Fruit fly (Drosophila melanogaster) whole organism, embryonic: ENCODE measurements around the gene anox.
A peak's percentile ranks its signal among the peaks of the same experiment; 100 is the strongest.

Source experiments
- Antp ChIP-seq: fragments of 200-800 bp; sonication (Bioruptor generic); optimal IDR thresholded peaks from 3 replicates; lab custom pipeline; 2016; ENCODE audit warnings: missing biosample characterization, missing genetic modification characterization
- Atf3 ChIP-seq: fragments of 200-800 bp; sonication (Bioruptor generic); optimal IDR thresholded peaks from 3 replicates; lab custom pipeline; 2016; ENCODE audit warnings: missing biosample characterization, missing genetic modification characterization
- B-H2 ChIP-seq: fragments of 200-800 bp; sonication (Bioruptor generic); optimal IDR thresholded peaks from 2 replicates; lab custom pipeline; 2018; ENCODE audit warnings: missing biosample characterization, mild to moderate bottlenecking, missing genetic modification characterization
- BEAF-32 ChIP-seq: fragments of 200-800 bp; sonication (Bioruptor generic); optimal IDR thresholded peaks from 3 replicates; lab custom pipeline; 2017; ENCODE audit warnings: missing biosample characterization, missing genetic modification characterization, mild to moderate bottlenecking, moderate library complexity, missing genetic modification reagents
- Bdp1 ChIP-seq: fragments of 200-800 bp; sonication (Bioruptor generic); optimal IDR thresholded peaks from 3 replicates; lab custom pipeline; 2016; ENCODE audit warnings: missing biosample characterization, missing genetic modification characterization
- C15 ChIP-seq: fragments of 200-800 bp; sonication (Bioruptor generic); IDR thresholded peaks from 3 replicates; pipeline ENCODE4 v1.3.6; 2022; ENCODE audit warnings: missing biosample characterization, missing genetic modification characterization
- CG10209 ChIP-seq: fragments of 200-800 bp; sonication (Bioruptor generic); optimal IDR thresholded peaks from 3 replicates; lab custom pipeline; 2017; ENCODE audit warnings: missing biosample characterization, mild to moderate bottlenecking, missing genetic modification characterization, missing genetic modification reagents
- CG10321 ChIP-seq: fragments of 200-800 bp; sonication (Bioruptor generic); IDR thresholded peaks from 2 replicates; pipeline ENCODE4 v1.3.6; 2022; ENCODE audit warnings: missing biosample characterization, missing genetic modification characterization
- CG13123 ChIP-seq: fragments of 200-800 bp; sonication (Bioruptor generic); optimal IDR thresholded peaks from 2 replicates; lab custom pipeline; 2016; ENCODE audit warnings: missing biosample characterization, missing genetic modification characterization
- CG13424 ChIP-seq: fragments of 200-800 bp; sonication (Bioruptor generic); optimal IDR thresholded peaks from 2 replicates; lab custom pipeline; 2019; ENCODE audit warnings: missing biosample characterization, mild to moderate bottlenecking, missing genetic modification characterization, moderate library complexity
- CG17612 ChIP-seq: fragments of 200-800 bp; sonication (Bioruptor generic); IDR thresholded peaks from 2 replicates; pipeline ENCODE4 v1.3.6; 2022; ENCODE audit warnings: missing biosample characterization, missing genetic modification characterization
- CG18619 ChIP-seq: fragments of 200-800 bp; sonication (Bioruptor generic); optimal IDR thresholded peaks from 3 replicates; lab custom pipeline; 2017; ENCODE audit warnings: missing biosample characterization, mild to moderate bottlenecking, missing genetic modification characterization
- CG2129 ChIP-seq: fragments of 200-800 bp; sonication (Bioruptor generic); IDR thresholded peaks from 2 replicates; pipeline ENCODE4 v1.3.6; 2022; ENCODE audit warnings: missing biosample characterization, missing genetic modification characterization; ENCODE audit not compliant: partially characterized antibody
- CG30403 ChIP-seq: fragments of 200-800 bp; sonication (Bioruptor generic); optimal IDR thresholded peaks from 3 replicates; lab custom pipeline; 2016; ENCODE audit warnings: missing biosample characterization, missing genetic modification characterization
- CG32772 ChIP-seq: fragments of 200-800 bp; sonication (Bioruptor generic); IDR thresholded peaks from 2 replicates; pipeline ENCODE4 v1.3.6; 2022; ENCODE audit warnings: missing biosample characterization, missing genetic modification characterization
- CG34224 ChIP-seq: fragments of 200-800 bp; sonication (Bioruptor generic); IDR thresholded peaks from 3 replicates; pipeline ENCODE4 v1.3.6; 2022; ENCODE audit warnings: missing biosample characterization, missing genetic modification characterization; ENCODE audit not compliant: partially characterized antibody
- CG42726 ChIP-seq: fragments of 200-800 bp; sonication (Bioruptor generic); IDR thresholded peaks from 2 replicates; pipeline ENCODE4 v1.3.6; 2022; ENCODE audit warnings: missing biosample characterization, missing genetic modification characterization; ENCODE audit not compliant: partially characterized antibody
- CG4360 ChIP-seq: fragments of 200-800 bp; sonication (Bioruptor generic); IDR thresholded peaks from 2 replicates; pipeline ENCODE4 v1.3.6; 2022; ENCODE audit warnings: missing biosample characterization, missing genetic modification characterization
- CG4730 ChIP-seq: fragments of 200-800 bp; sonication (Bioruptor generic); IDR thresholded peaks from 2 replicates; pipeline ENCODE4 v1.3.6; 2022; ENCODE audit warnings: missing biosample characterization, missing genetic modification characterization
- CG5180 ChIP-seq: fragments of 200-800 bp; sonication (Bioruptor generic); optimal IDR thresholded peaks from 3 replicates; lab custom pipeline; 2017; ENCODE audit warnings: missing biosample characterization, missing genetic modification characterization, mild to moderate bottlenecking, moderate library complexity, missing genetic modification reagents
- CG6175 ChIP-seq: fragments of 200-800 bp; sonication (Bioruptor generic); IDR thresholded peaks from 3 replicates; pipeline ENCODE4 v1.3.6; 2022; ENCODE audit warnings: missing biosample characterization, missing genetic modification characterization
- CG7271 ChIP-seq: fragments of 200-800 bp; sonication (Bioruptor generic); optimal IDR thresholded peaks from 2 replicates; lab custom pipeline; 2018; ENCODE audit warnings: missing biosample characterization, mild to moderate bottlenecking, missing genetic modification characterization, moderate library complexity
- CTCF ChIP-seq: fragments of 200-800 bp; sonication (Bioruptor generic); optimal IDR thresholded peaks from 2 replicates; lab custom pipeline; 2017; ENCODE audit warnings: missing biosample characterization, mild to moderate bottlenecking, missing genetic modification characterization, moderate library complexity
- CkIIα-i1 ChIP-seq: fragments of 200-800 bp; sonication (Bioruptor generic); IDR thresholded peaks from 2 replicates; pipeline ENCODE4 v1.3.6; 2022; ENCODE audit warnings: missing biosample characterization, missing genetic modification characterization
- Dbx ChIP-seq: fragments of 200-800 bp; sonication (Bioruptor generic); IDR thresholded peaks from 3 replicates; pipeline ENCODE4 v1.3.6; 2022; ENCODE audit warnings: missing biosample characterization, missing genetic modification characterization
- Fer2 ChIP-seq: fragments of 200-800 bp; sonication (Bioruptor generic); optimal IDR thresholded peaks from 2 replicates; lab custom pipeline; 2018; ENCODE audit warnings: missing biosample characterization, mild to moderate bottlenecking, missing genetic modification characterization, moderate library complexity
- H15 ChIP-seq: fragments of 200-800 bp; sonication (Bioruptor generic); IDR thresholded peaks from 3 replicates; pipeline ENCODE4 v1.3.6; 2022; ENCODE audit warnings: missing biosample characterization, missing genetic modification characterization
- NC2α ChIP-seq: fragments of 200-800 bp; sonication (Bioruptor generic); optimal IDR thresholded peaks from 2 replicates; lab custom pipeline; 2016; ENCODE audit warnings: missing biosample characterization, missing genetic modification characterization
- Stat92E ChIP-seq, 3 experiments: fragments of >200 bp in 2 of 3; fragments of 200-800 bp in 1 of 3; sonication (Bioruptor generic) in 1 of 3; optimal IDR thresholded peaks; 2 replicates each; lab custom pipeline; 2017 to 2019; ENCODE audit warnings: missing biosample characterization in 3 of 3, missing genetic modification characterization in 3 of 3, mild to moderate bottlenecking in 1 of 3, moderate library complexity in 1 of 3
- Taf1 ChIP-seq: fragments of 200-800 bp; sonication (Bioruptor generic); IDR thresholded peaks from 2 replicates; pipeline ENCODE4 v1.3.6; 2022; ENCODE audit warnings: missing biosample characterization, missing genetic modification characterization
- bab2 ChIP-seq: fragments of 200-800 bp; sonication (Bioruptor generic); optimal IDR thresholded peaks from 2 replicates; lab custom pipeline; 2016; ENCODE audit warnings: missing biosample characterization, missing genetic modification characterization
- bowl ChIP-seq: fragments of 200-800 bp; sonication (Bioruptor generic); IDR thresholded peaks from 2 replicates; pipeline ENCODE4 v1.3.6; 2022; ENCODE audit warnings: missing biosample characterization, missing genetic modification characterization
- croc ChIP-seq: fragments of 200-800 bp; sonication (Bioruptor generic); conservative IDR thresholded peaks from 3 replicates; pipeline ENCODE4 v1.3.6; 2022; ENCODE audit warnings: missing biosample characterization, missing genetic modification characterization
- dimm ChIP-seq: fragments of 200-800 bp; sonication (Bioruptor generic); IDR thresholded peaks from 2 replicates; pipeline ENCODE4 v1.3.6; 2022; ENCODE audit warnings: missing biosample characterization, missing genetic modification characterization
- ewg ChIP-seq: fragments of 200-800 bp; sonication (Bioruptor generic); optimal IDR thresholded peaks from 3 replicates; lab custom pipeline; 2017; ENCODE audit warnings: mild to moderate bottlenecking, missing biosample characterization, missing genetic modification reagents, missing genetic modification characterization
- gce ChIP-seq: fragments of 200-800 bp; sonication (Bioruptor generic); IDR thresholded peaks from 3 replicates; pipeline ENCODE4 v1.3.6; 2022; ENCODE audit warnings: missing biosample characterization, missing genetic modification characterization
- gfzf ChIP-seq: fragments of 200-800 bp; sonication (Bioruptor generic); optimal IDR thresholded peaks from 2 replicates; lab custom pipeline; 2016; ENCODE audit warnings: missing biosample characterization, mild to moderate bottlenecking, missing genetic modification characterization, moderate library complexity
- hkb ChIP-seq, 2 experiments: fragments of 200-800 bp in 1 of 2; fragments of >200 bp in 1 of 2; sonication (Bioruptor generic) in 1 of 2; IDR thresholded peaks in 1 of 2; optimal IDR thresholded peaks in 1 of 2; 2 replicates each; pipeline versions ENCODE4 v1.3.6 to Lab custom; 2017 to 2022; ENCODE audit warnings: missing biosample characterization in 1 of 2, missing genetic modification characterization in 1 of 2
- hth ChIP-seq: fragments of >200 bp; optimal IDR thresholded peaks from 2 replicates; lab custom pipeline; 2017; ENCODE audit warnings: inconsistent platforms
- mam ChIP-seq: fragments of 200-800 bp; sonication (Bioruptor generic); optimal IDR thresholded peaks from 3 replicates; lab custom pipeline; 2016; ENCODE audit warnings: missing biosample characterization, missing genetic modification characterization
- mirr ChIP-seq: fragments of 200-800 bp; sonication (Bioruptor generic); optimal IDR thresholded peaks from 3 replicates; lab custom pipeline; 2018; ENCODE audit warnings: missing biosample characterization, mild to moderate bottlenecking, missing genetic modification characterization
- nerfin-1 ChIP-seq: fragments of 200-800 bp; sonication (Bioruptor generic); optimal IDR thresholded peaks from 3 replicates; lab custom pipeline; 2019; ENCODE audit warnings: missing biosample characterization, mild to moderate bottlenecking, missing genetic modification characterization, moderate library complexity
- pho ChIP-seq: fragments of 200-800 bp; sonication (Bioruptor generic); optimal IDR thresholded peaks from 2 replicates; lab custom pipeline; 2016; ENCODE audit warnings: missing biosample characterization, missing genetic modification characterization
- pita ChIP-seq: fragments of 200-800 bp; sonication (Bioruptor generic); optimal IDR thresholded peaks from 2 replicates; lab custom pipeline; 2017; ENCODE audit warnings: missing biosample characterization, mild to moderate bottlenecking, missing genetic modification characterization
- prd ChIP-seq, 3 experiments: fragments of >200 bp in 2 of 3; fragments of 200-800 bp in 1 of 3; sonication (Bioruptor generic) in 1 of 3; optimal IDR thresholded peaks in 2 of 3; IDR thresholded peaks in 1 of 3; 2 replicates in 2 of 3; 3 replicates in 1 of 3; pipeline versions ENCODE4 v1.3.6 to Lab custom; 2017 to 2022; ENCODE audit warnings: missing biosample characterization in 1 of 3, missing genetic modification characterization in 1 of 3
- psq ChIP-seq: fragments of 200-800 bp; sonication (Bioruptor generic); optimal IDR thresholded peaks from 2 replicates; lab custom pipeline; 2017; ENCODE audit warnings: missing biosample characterization, missing genetic modification characterization
- pum ChIP-seq: fragments of 200-800 bp; sonication (Bioruptor generic); optimal IDR thresholded peaks from 2 replicates; lab custom pipeline; 2016; ENCODE audit warnings: missing biosample characterization, missing genetic modification characterization
- row ChIP-seq: fragments of 200-800 bp; sonication (Bioruptor generic); IDR thresholded peaks from 3 replicates; pipeline ENCODE4 v1.3.6; 2022; ENCODE audit warnings: missing biosample characterization, missing genetic modification characterization
- tx ChIP-seq: fragments of 200-800 bp; sonication (Bioruptor generic); optimal IDR thresholded peaks from 2 replicates; lab custom pipeline; 2016; ENCODE audit warnings: missing biosample characterization, missing genetic modification characterization
- wdn ChIP-seq: fragments of 200-800 bp; sonication (Bioruptor generic); IDR thresholded peaks from 2 replicates; pipeline ENCODE4 v1.3.6; 2022; ENCODE audit warnings: missing biosample characterization, missing genetic modification characterization
- zen2 ChIP-seq: fragments of 200-800 bp; sonication (Bioruptor generic); IDR thresholded peaks from 3 replicates; pipeline ENCODE4 v1.3.6; 2022; ENCODE audit warnings: missing biosample characterization, missing genetic modification characterization; ENCODE audit not compliant: partially characterized antibody

Gene anox

dm6 chrX:21315852-21316251 is 3.2 kb downstream of the anox start, which contains the start of gene Rpt6 (continued):
- TF ChIP-seq H15 (no peak), zen2 (GFP tag; lab: Robert Waterston, UW) (peak; percentile 66; the same call in 1 of the 3 replicates), gce (GFP tag; lab: Robert Waterston, UW) (no peak), CG6175 (no peak), row (GFP tag; lab: Robert Waterston, UW) (peak; percentile 44; the same call in 2 of the 3 replicates), mam (GFP tag; lab: Kevin White, UChicago) (no peak), pum (GFP tag; lab: Kevin White, UChicago) (no peak), CG4730 (GFP tag; lab: Robert Waterston, UW) (no peak), Bdp1 (GFP tag; lab: Kevin White, UChicago) (no peak), Antp (GFP tag; lab: Kevin White, UChicago) (no peak), gfzf (GFP tag; lab: Kevin White, UChicago) (peak; percentile 43), pita (GFP tag; lab: Kevin White, UChicago) (peak; percentile 43), CG4360 (GFP tag; lab: Robert Waterston, UW) (no peak), nerfin-1 (tag; lab: Kevin White, UChicago) (no peak), CG18619 (GFP tag; lab: Kevin White, UChicago) (no peak), CG10321 (GFP tag; lab: Robert Waterston, UW) (no peak), CG30403 (GFP tag; lab: Kevin White, UChicago) (no peak), Atf3 (GFP tag; lab: Kevin White, UChicago) (no peak), dimm (GFP tag; lab: Robert Waterston, UW) (no peak), mirr (GFP tag; lab: Kevin White, UChicago) (no peak), CG42726 (GFP tag; lab: Robert Waterston, UW) (peak; percentile 44; the same call in 1 of the 2 replicates), Fer2 (tag; lab: Kevin White, UChicago) (no peak), hkb (optimal IDR thresholded peaks at IDR 0.05; lab: Kevin White, UChicago) (no peak), hkb (GFP tag; IDR thresholded peaks at IDR 0.05; lab: Robert Waterston, UW) (no peak), CG10209 (no peak), tx (GFP tag; lab: Kevin White, UChicago) (no peak), B-H2 (GFP tag; lab: Kevin White, UChicago) (peak; percentile 18), bowl (GFP tag; lab: Robert Waterston, UW) (no peak), CG7271 (tag; lab: Kevin White, UChicago) (no peak), pho (GFP tag; lab: Kevin White, UChicago) (peak; percentile 10), prd (optimal IDR thresholded peaks at IDR 0.05; lab: Kevin White, UChicago) (no peak), prd (GFP tag; IDR thresholded peaks at IDR 0.05; lab: Robert Waterston, UW) (no peak), NC2α (GFP tag; lab: Kevin White, UChicago) (no peak), CG34224 (GFP tag; lab: Robert Waterston, UW) (peak; percentile 60), ewg (GFP tag; lab: Kevin White, UChicago) (no peak), wdn (no peak), CkIIα-i1 (no peak), CG32772 (GFP tag; lab: Robert Waterston, UW) (no peak), croc (GFP tag; lab: Robert Waterston, UW) (no peak), BEAF-32 (GFP tag; lab: Kevin White, UChicago) (peak; percentile 79), CTCF (GFP tag; lab: Kevin White, UChicago) (peak; percentile 46), CG13424 (tag; lab: Kevin White, UChicago) (no peak), bab2 (no peak), Dbx (no peak), CG5180 (GFP tag; lab: Kevin White, UChicago) (no peak), Stat92E (GFP tag; optimal IDR thresholded peaks at IDR 0.05; lab: Kevin White, UChicago) (peak in 1 of 3 experiments; percentile 15), Taf1 (GFP tag; lab: Robert Waterston, UW) (no peak), CG2129 (GFP tag; lab: Robert Waterston, UW) (0 out of 2 replicates have a peak, but pooled peaks have one; percentile 26), CG17612 (GFP tag; lab: Robert Waterston, UW) (no peak), C15 (GFP tag; lab: Robert Waterston, UW) (no peak), psq (GFP tag; lab: Kevin White, UChicago) (no peak), hth (no peak), CG13123 (GFP tag; lab: Kevin White, UChicago) (no peak)
